Fruit fly (Drosophila melanogaster) whole organism, wandering third instar larva: Measurements from ENCODE around the gene Sfp87B.

Source experiments
- N ChIP-seq: fragments of >200 bp; optimal IDR thresholded peaks from 2 replicates; lab custom pipeline; 2018; ENCODE audit warnings: missing biosample characterization, missing external identifiers, missing genetic modification characterization
- h ChIP-seq: fragments of 200-800 bp; sonication (Bioruptor generic); optimal IDR thresholded peaks from 3 replicates; lab custom pipeline; 2016; ENCODE audit warnings: missing biosample characterization, mild to moderate bottlenecking, missing genetic modification characterization

DNA sequence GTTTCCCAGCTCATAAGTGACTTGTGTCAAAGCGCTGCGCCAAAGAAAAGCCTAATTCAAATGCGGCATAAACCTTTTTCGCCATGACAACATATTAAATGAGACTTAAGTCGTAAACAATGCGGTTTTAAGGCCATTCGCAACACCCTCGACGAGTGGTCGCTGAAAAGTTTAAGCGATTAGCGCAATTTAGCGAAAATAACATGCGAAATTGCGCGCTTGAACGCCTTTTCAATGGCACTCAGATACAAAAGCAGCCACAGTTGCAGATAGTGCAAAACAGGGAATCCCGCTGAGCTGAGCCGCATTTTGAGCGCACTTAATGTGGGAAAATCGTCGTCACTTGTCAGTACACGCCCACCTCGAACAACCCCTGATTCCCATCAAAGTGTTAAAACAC lies 12.3 kb upstream of the Sfp87B start, which contains the start of gene CG44038:
- TF ChIP-seq N (GFP tag; lab: Kevin White, UChicago) (no peak), h (GFP tag; lab: Kevin White, UChicago) (no peak)
